Fruit fly (Drosophila melanogaster) whole organism, embryonic: ENCODE measurements around the gene Swip-1.

Experiments used
- CG10209 ChIP-seq: fragments of 200-800 bp; sonication (Bioruptor generic); optimal IDR thresholded peaks from 3 replicates; lab custom pipeline; 2017; ENCODE audit warnings: missing biosample characterization, mild to moderate bottlenecking, missing genetic modification characterization, missing genetic modification reagents
- CG11695 ChIP-seq: fragments of 200-800 bp; sonication (Bioruptor generic); IDR thresholded peaks from 3 replicates; pipeline ENCODE4 v1.3.6; 2022; ENCODE audit warnings: missing biosample characterization, missing genetic modification characterization
- CG11723 ChIP-seq: fragments of 200-800 bp; sonication (Bioruptor generic); optimal IDR thresholded peaks from 2 replicates; lab custom pipeline; 2017; ENCODE audit warnings: missing biosample characterization, mild to moderate bottlenecking, missing genetic modification characterization
- CG1603 ChIP-seq: fragments of 200-800 bp; sonication (Bioruptor generic); optimal IDR thresholded peaks from 2 replicates; lab custom pipeline; 2019; ENCODE audit warnings: missing biosample characterization, mild to moderate bottlenecking, missing genetic modification characterization, moderate library complexity
- CG16779 ChIP-seq: fragments of 200-800 bp; sonication (Bioruptor generic); IDR thresholded peaks from 2 replicates; pipeline ENCODE4 v1.3.6; 2022; ENCODE audit warnings: missing biosample characterization, missing genetic modification characterization
- CG16863 ChIP-seq: fragments of 200-800 bp; sonication (Bioruptor generic); optimal IDR thresholded peaks from 3 replicates; lab custom pipeline; 2016; ENCODE audit warnings: missing biosample characterization, missing genetic modification characterization
- CG17361 ChIP-seq: fragments of 200-800 bp; sonication (Bioruptor generic); IDR thresholded peaks from 3 replicates; pipeline ENCODE4 v1.3.6; 2022; ENCODE audit warnings: missing biosample characterization, missing genetic modification characterization
- CG18599 ChIP-seq: fragments of 200-800 bp; sonication (Bioruptor generic); optimal IDR thresholded peaks from 3 replicates; lab custom pipeline; 2017; ENCODE audit warnings: missing biosample characterization, missing genetic modification characterization, mild to moderate bottlenecking, moderate library complexity, missing genetic modification reagents
- CG18619 ChIP-seq: fragments of 200-800 bp; sonication (Bioruptor generic); optimal IDR thresholded peaks from 3 replicates; lab custom pipeline; 2017; ENCODE audit warnings: missing biosample characterization, mild to moderate bottlenecking, missing genetic modification characterization
- CG31224 ChIP-seq: fragments of 200-800 bp; sonication (Bioruptor generic); IDR thresholded peaks from 2 replicates; pipeline ENCODE4 v1.3.6; 2022; ENCODE audit warnings: missing biosample characterization, missing genetic modification characterization
- CG31388 ChIP-seq: fragments of 200-800 bp; sonication (Bioruptor generic); optimal IDR thresholded peaks from 2 replicates; lab custom pipeline; 2016; ENCODE audit warnings: missing biosample characterization, missing genetic modification characterization
- CG32767 ChIP-seq: fragments of 200-800 bp; sonication (Bioruptor generic); IDR thresholded peaks from 2 replicates; pipeline ENCODE4 v1.3.6; 2022; ENCODE audit warnings: missing biosample characterization, missing genetic modification characterization
- CG4404 ChIP-seq: fragments of 200-800 bp; sonication (Bioruptor generic); IDR thresholded peaks from 2 replicates; pipeline ENCODE4 v1.3.6; 2022; ENCODE audit warnings: missing biosample characterization, missing genetic modification characterization
- CG4424 ChIP-seq: fragments of 200-800 bp; sonication (Bioruptor generic); optimal IDR thresholded peaks from 3 replicates; lab custom pipeline; 2016; ENCODE audit warnings: missing biosample characterization, missing genetic modification characterization
- CG4617 ChIP-seq: fragments of 200-800 bp; sonication (Bioruptor generic); optimal IDR thresholded peaks from 3 replicates; lab custom pipeline; 2016; ENCODE audit warnings: missing biosample characterization, missing genetic modification characterization, borderline replicate concordance
- CG5245 ChIP-seq: fragments of 200-800 bp; sonication (Bioruptor generic); optimal IDR thresholded peaks from 3 replicates; lab custom pipeline; 2016; ENCODE audit warnings: missing biosample characterization, missing genetic modification characterization
- Dad ChIP-seq: fragments of 200-800 bp; sonication (Bioruptor generic); optimal IDR thresholded peaks from 3 replicates; lab custom pipeline; 2016; ENCODE audit warnings: missing biosample characterization, missing genetic modification characterization
- HLH54F ChIP-seq: fragments of 200-800 bp; sonication (Bioruptor generic); optimal IDR thresholded peaks from 3 replicates; lab custom pipeline; 2016; ENCODE audit warnings: missing biosample characterization, missing genetic modification characterization
- HLHmδ ChIP-seq: fragments of 200-800 bp; sonication (Bioruptor generic); optimal IDR thresholded peaks from 2 replicates; lab custom pipeline; 2018; ENCODE audit warnings: missing biosample characterization, mild to moderate bottlenecking, missing genetic modification characterization, moderate library complexity
- Hand ChIP-seq: fragments of 200-800 bp; sonication (Bioruptor generic); optimal IDR thresholded peaks from 2 replicates; lab custom pipeline; 2017; ENCODE audit warnings: mild to moderate bottlenecking, missing biosample characterization, missing genetic modification reagents, missing genetic modification characterization
- Hr39 ChIP-seq: fragments of >200 bp; optimal IDR thresholded peaks from 2 replicates; lab custom pipeline; 2017
- Hr51 ChIP-seq, 2 experiments: fragments of 200-800 bp; sonication (Bioruptor generic); optimal IDR thresholded peaks; 2 replicates in 1 of 2; 3 replicates in 1 of 2; lab custom pipeline; 2016 to 2018; ENCODE audit warnings: missing biosample characterization in 2 of 2, missing genetic modification characterization in 2 of 2, mild to moderate bottlenecking in 1 of 2, moderate library complexity in 1 of 2
- Nf-YB ChIP-seq: fragments of 200-800 bp; sonication (Bioruptor generic); optimal IDR thresholded peaks from 3 replicates; lab custom pipeline; 2019; ENCODE audit warnings: missing biosample characterization, mild to moderate bottlenecking, missing genetic modification characterization, moderate library complexity
- Oaz ChIP-seq: fragments of 200-800 bp; sonication (Bioruptor generic); IDR thresholded peaks from 2 replicates; pipeline ENCODE4 v1.3.6; 2022; ENCODE audit warnings: missing biosample characterization, missing genetic modification characterization
- Optix ChIP-seq: fragments of 200-800 bp; sonication (Bioruptor generic); IDR thresholded peaks from 3 replicates; pipeline ENCODE4 v1.3.6; 2022; ENCODE audit warnings: missing biosample characterization, missing genetic modification characterization
- Sox100B ChIP-seq: fragments of 200-800 bp; sonication (Bioruptor generic); optimal IDR thresholded peaks from 3 replicates; lab custom pipeline; 2018; ENCODE audit warnings: missing biosample characterization, mild to moderate bottlenecking, missing genetic modification characterization
- Sry-δ ChIP-seq: fragments of 200-800 bp; sonication (Bioruptor generic); optimal IDR thresholded peaks from 2 replicates; lab custom pipeline; 2016; ENCODE audit warnings: missing biosample characterization, missing genetic modification characterization
- al ChIP-seq: fragments of 200-800 bp; sonication (Bioruptor generic); IDR thresholded peaks from 2 replicates; pipeline ENCODE4 v1.3.6; 2022; ENCODE audit warnings: missing biosample characterization, missing genetic modification characterization
- ap ChIP-seq: fragments of 200-800 bp; sonication (Bioruptor generic); IDR thresholded peaks from 2 replicates; pipeline ENCODE4 v1.3.6; 2022; ENCODE audit warnings: missing biosample characterization, missing genetic modification characterization
- ash1 ChIP-seq: fragments of 200-800 bp; sonication (Bioruptor generic); optimal IDR thresholded peaks from 2 replicates; lab custom pipeline; 2018; ENCODE audit warnings: missing biosample characterization, mild to moderate bottlenecking, missing genetic modification characterization
- bab2 ChIP-seq: fragments of 200-800 bp; sonication (Bioruptor generic); optimal IDR thresholded peaks from 2 replicates; lab custom pipeline; 2016; ENCODE audit warnings: missing biosample characterization, missing genetic modification characterization
- dysf ChIP-seq: fragments of 200-800 bp; sonication (Bioruptor generic); IDR thresholded peaks from 3 replicates; pipeline ENCODE4 v1.3.6; 2022; ENCODE audit warnings: missing biosample characterization, missing genetic modification characterization
- emc ChIP-seq: fragments of 200-800 bp; sonication (Bioruptor generic); optimal IDR thresholded peaks from 2 replicates; lab custom pipeline; 2016; ENCODE audit warnings: missing biosample characterization, missing genetic modification characterization
- eve ChIP-seq, 2 experiments: fragments of >200 bp; optimal IDR thresholded peaks; 2 replicates each; lab custom pipeline; 2017; ENCODE audit warnings: missing biosample characterization in 2 of 2, missing genetic modification characterization in 2 of 2
- fd96Cb ChIP-seq: fragments of 200-800 bp; sonication (Bioruptor generic); optimal IDR thresholded peaks from 2 replicates; lab custom pipeline; 2018; ENCODE audit warnings: missing biosample characterization, mild to moderate bottlenecking, missing genetic modification characterization, moderate library complexity
- grau ChIP-seq: fragments of 200-800 bp; optimal IDR thresholded peaks from 3 replicates; lab custom pipeline; 2019; ENCODE audit warnings: missing biosample characterization, mild to moderate bottlenecking, missing genetic modification characterization, moderate library complexity
- gt ChIP-seq: fragments of 200-800 bp; sonication (Bioruptor generic); IDR thresholded peaks from 2 replicates; pipeline ENCODE4 v1.3.6; 2022; ENCODE audit warnings: missing biosample characterization, missing genetic modification characterization
- her ChIP-seq: fragments of 200-800 bp; sonication (Bioruptor generic); optimal IDR thresholded peaks from 2 replicates; lab custom pipeline; 2016; ENCODE audit warnings: missing biosample characterization, missing genetic modification characterization
- ind ChIP-seq: fragments of 200-800 bp; sonication (Bioruptor generic); optimal IDR thresholded peaks from 3 replicates; lab custom pipeline; 2016; ENCODE audit warnings: missing biosample characterization, missing genetic modification characterization
- inv ChIP-seq: fragments of 200-800 bp; sonication (Bioruptor generic); IDR thresholded peaks from 2 replicates; pipeline ENCODE4 v1.3.6; 2022; ENCODE audit warnings: missing biosample characterization, missing genetic modification characterization; ENCODE audit not compliant: partially characterized antibody
- luna ChIP-seq: fragments of 200-800 bp; sonication (Bioruptor generic); optimal IDR thresholded peaks from 2 replicates; lab custom pipeline; 2016; ENCODE audit warnings: missing biosample characterization, missing genetic modification characterization
- odd ChIP-seq: fragments of 200-800 bp; sonication (Bioruptor generic); optimal IDR thresholded peaks from 2 replicates; lab custom pipeline; 2017; ENCODE audit warnings: missing biosample characterization, mild to moderate bottlenecking, missing genetic modification characterization
- onecut ChIP-seq: fragments of 200-800 bp; sonication (Bioruptor generic); IDR thresholded peaks from 2 replicates; pipeline ENCODE4 v1.3.6; 2022; ENCODE audit warnings: missing biosample characterization, missing genetic modification characterization
- pzg ChIP-seq: fragments of 200-800 bp; sonication (Bioruptor generic); optimal IDR thresholded peaks from 3 replicates; lab custom pipeline; 2018; ENCODE audit warnings: missing biosample characterization, mild to moderate bottlenecking, missing genetic modification characterization, moderate library complexity
- salm ChIP-seq: fragments of 200-800 bp; sonication (Bioruptor generic); optimal IDR thresholded peaks from 2 replicates; lab custom pipeline; 2018; ENCODE audit warnings: missing biosample characterization, mild to moderate bottlenecking, missing genetic modification characterization
- schlank ChIP-seq: fragments of 200-800 bp; sonication (Bioruptor generic); optimal IDR thresholded peaks from 2 replicates; lab custom pipeline; 2018; ENCODE audit warnings: missing biosample characterization, mild to moderate bottlenecking, missing genetic modification characterization
- sna ChIP-seq: fragments of 200-800 bp; sonication (Bioruptor generic); IDR thresholded peaks from 2 replicates; pipeline ENCODE4 v1.3.6; 2022; ENCODE audit warnings: missing biosample characterization, missing genetic modification characterization; ENCODE audit not compliant: partially characterized antibody
- unc-4 ChIP-seq: fragments of 200-800 bp; sonication (Bioruptor generic); IDR thresholded peaks from 2 replicates; pipeline ENCODE4 v1.3.6; 2022; ENCODE audit warnings: missing biosample characterization, missing genetic modification characterization; ENCODE audit not compliant: partially characterized antibody
- vnd ChIP-seq: fragments of 200-800 bp; sonication (Bioruptor generic); IDR thresholded peaks from 3 replicates; pipeline ENCODE4 v1.3.6; 2022; ENCODE audit warnings: missing biosample characterization, missing genetic modification characterization; ENCODE audit not compliant: partially characterized antibody
- vvl ChIP-seq: fragments of 200-800 bp; sonication (Bioruptor generic); IDR thresholded peaks from 2 replicates; pipeline ENCODE4 v1.3.6; 2022; ENCODE audit warnings: missing biosample characterization, missing genetic modification characterization

Swip-1 gene

dm6 chr2L:19026491-19027197 lies 39.6 kb upstream of the Swip-1 start (continued):
- no peak for TF ChIP-seq CG32767
- no peak for TF ChIP-seq Oaz (GFP tag; lab: Robert Waterston, UW)
- TF ChIP-seq emc = no peak
- no peak for TF ChIP-seq Hr39 (lab: Kevin White, UChicago)
- TF ChIP-seq HLH54F = peak; percentile 52
- peak; percentile 33; the same call in 1 of the 2 replicates for TF ChIP-seq onecut (GFP tag; lab: Robert Waterston, UW)
- peak; percentile 8 to 60 for TF ChIP-seq Hr51 (GFP tag; optimal IDR thresholded peaks at IDR 0.05; lab: Kevin White, UChicago)
- peak; percentile 14 for TF ChIP-seq Nf-YB
- TF ChIP-seq CG4424 = peak; percentile 27
- TF ChIP-seq gt (GFP tag; lab: Robert Waterston, UW) = no peak
- peak; percentile 85 for TF ChIP-seq Hand
- no peak for TF ChIP-seq unc-4
- TF ChIP-seq fd96Cb = peak; percentile 27
- TF ChIP-seq ap = no peak
- peak; percentile 18; the same call in 1 of the 2 replicates for TF ChIP-seq al (GFP tag; lab: Robert Waterston, UW)
- no peak for TF ChIP-seq HLHmδ (GFP tag; lab: Kevin White, UChicago)
- TF ChIP-seq Sry-δ (GFP tag; lab: Kevin White, UChicago) = no peak
- TF ChIP-seq dysf (GFP tag; lab: Robert Waterston, UW) = peak; percentile 66; the same call in 2 of the 3 replicates
- TF ChIP-seq CG16863 (GFP tag; lab: Kevin White, UChicago) = peak; percentile 6
- no peak; the same call in 2 of the 3 replicates for TF ChIP-seq Optix
- no peak for TF ChIP-seq eve (GFP tag; optimal IDR thresholded peaks at IDR 0.05; lab: Kevin White, UChicago)
- TF ChIP-seq CG4617 (GFP tag; lab: Kevin White, UChicago) = no peak
- TF ChIP-seq schlank (tag; lab: Kevin White, UChicago) = peak; percentile 57
- TF ChIP-seq vnd (GFP tag; lab: Robert Waterston, UW) = no peak
- TF ChIP-seq salm (tag; lab: Kevin White, UChicago) = peak; percentile 11
- TF ChIP-seq CG4404 (GFP tag; lab: Robert Waterston, UW) = peak; percentile 32; the same call in 1 of the 2 replicates
- no peak for TF ChIP-seq sna (GFP tag; lab: Robert Waterston, UW)
- TF ChIP-seq CG11695 (GFP tag; lab: Robert Waterston, UW) = peak; percentile 46; the same call in 1 of the 3 replicates
- TF ChIP-seq CG18619 (GFP tag; lab: Kevin White, UChicago) = peak; percentile 60
- TF ChIP-seq CG18599 (GFP tag; lab: Kevin White, UChicago) = peak; percentile 92
- peak; percentile 75 for TF ChIP-seq grau (tag; lab: Kevin White, UChicago)
- TF ChIP-seq CG17361 = peak; percentile 53; the same call in 2 of the 3 replicates
- no peak for TF ChIP-seq her (GFP tag; lab: Kevin White, UChicago)
- no peak for TF ChIP-seq CG5245 (GFP tag; lab: Kevin White, UChicago)
- peak; percentile 44 for TF ChIP-seq CG10209 (GFP tag; lab: Kevin White, UChicago)
- no peak for TF ChIP-seq CG31388 (GFP tag; lab: Kevin White, UChicago)
- TF ChIP-seq Dad (GFP tag; lab: Kevin White, UChicago) = no peak
- no peak for TF ChIP-seq inv
- TF ChIP-seq bab2 (GFP tag; lab: Kevin White, UChicago) = peak; percentile 27
- TF ChIP-seq odd (GFP tag; lab: Kevin White, UChicago) = peak; percentile 35
- peak; percentile 2 for TF ChIP-seq ash1
- TF ChIP-seq luna (GFP tag; lab: Kevin White, UChicago) = no peak
- peak; percentile 41 for TF ChIP-seq CG11723 (GFP tag; lab: Kevin White, UChicago)
- no peak for TF ChIP-seq pzg (GFP tag; lab: Kevin White, UChicago)
- TF ChIP-seq CG16779 (GFP tag; lab: Robert Waterston, UW) = no peak
- TF ChIP-seq vvl (GFP tag; lab: Robert Waterston, UW) = no peak
- peak; percentile 34 for TF ChIP-seq ind (GFP tag; lab: Kevin White, UChicago)
- TF ChIP-seq CG1603 (tag; lab: Kevin White, UChicago) = peak; percentile 35
- peak; percentile 47 for TF ChIP-seq Sox100B (GFP tag; lab: Kevin White, UChicago)
- no peak for TF ChIP-seq CG31224 (GFP tag; lab: Robert Waterston, UW)
